Worm (Caenorhabditis elegans) whole organism, L1 larva: ENCODE results near the gene C31C9.7.

Source experiments
- ceh-63 ChIP-seq: fragments of 200-800 bp; sonication (Bioruptor generic); optimal IDR thresholded peaks from 2 replicates; lab custom pipeline; 2018; ENCODE audit warnings: mild to moderate bottlenecking, missing genetic modification characterization, missing compliant biosample characterization
- lin-35 ChIP-seq, 2 experiments: fragments of 150-350 bp; optimal IDR thresholded peaks; 2 replicates each; lab custom pipeline; 2014; ENCODE audit warnings: missing biosample characterization in 2 of 2, missing genetic modification characterization in 2 of 2, missing genetic modification reagents in 2 of 2
- nhr-237 ChIP-seq: fragments of 150-350 bp; optimal IDR thresholded peaks from 2 replicates; lab custom pipeline; 2014; ENCODE audit warnings: missing biosample characterization, missing genetic modification characterization
- nhr-71 ChIP-seq: sonication (generic microtip); optimal IDR thresholded peaks from 2 replicates; lab custom pipeline; 2016; ENCODE audit warnings: mild to moderate bottlenecking, missing genetic modification characterization, moderate library complexity, missing compliant biosample characterization
- nhr-84 ChIP-seq: sonication (generic microtip); optimal IDR thresholded peaks from 2 replicates; lab custom pipeline; 2017; ENCODE audit warnings: missing biosample characterization, missing genetic modification characterization
- nhr-85 ChIP-seq: sonication (generic microtip); peaks from one replicate; lab custom pipeline; 2016; ENCODE audit warnings: missing genetic modification characterization, inconsistent platforms, missing compliant biosample characterization
- tbx-2 ChIP-seq: sonication (generic microtip); optimal IDR thresholded peaks from 2 replicates; lab custom pipeline; 2016; ENCODE audit warnings: missing genetic modification characterization, missing compliant biosample characterization

- TF ChIP-seq nhr-237 (tag; lab: Kevin White, UChicago) (no peak), lin-35 (GFP tag; optimal IDR thresholded peaks at IDR 0.05; lab: Kevin White, UChicago) (no peak), ceh-63 (GFP tag; lab: Kevin White, UChicago) (no peak), nhr-84 (tag; lab: Kevin White, UChicago) (no peak), nhr-85 (tag; lab: Kevin White, UChicago) (no peak), tbx-2 (no peak), nhr-71 (no peak)
Observed at ce11 chrII:13697691-13698090, 28.8 kb downstream of the C31C9.7 start.
